Fruit fly (Drosophila melanogaster) whole organism, embryonic: ENCODE measurements around the gene CG13075.

Source experiments
- ATbp ChIP-seq: fragments of 200-800 bp; sonication (Bioruptor generic); optimal IDR thresholded peaks from 2 replicates; lab custom pipeline; 2017; ENCODE audit warnings: missing biosample characterization, mild to moderate bottlenecking, missing genetic modification characterization, missing genetic modification reagents
- CG1024 ChIP-seq: fragments of 200-800 bp; sonication (Bioruptor generic); IDR thresholded peaks from 2 replicates; pipeline ENCODE4 v1.3.6; 2022; ENCODE audit warnings: missing biosample characterization, missing genetic modification characterization
- CG10267 ChIP-seq: fragments of 200-800 bp; sonication (Bioruptor generic); optimal IDR thresholded peaks from 2 replicates; lab custom pipeline; 2018; ENCODE audit warnings: missing biosample characterization, mild to moderate bottlenecking, missing genetic modification characterization, moderate library complexity
- CG11093 ChIP-seq: fragments of 200-800 bp; sonication (Bioruptor generic); IDR thresholded peaks from 3 replicates; pipeline ENCODE4 v1.3.6; 2022; ENCODE audit warnings: missing biosample characterization, missing genetic modification characterization
- CG11695 ChIP-seq: fragments of 200-800 bp; sonication (Bioruptor generic); IDR thresholded peaks from 3 replicates; pipeline ENCODE4 v1.3.6; 2022; ENCODE audit warnings: missing biosample characterization, missing genetic modification characterization
- CG12071 ChIP-seq: fragments of 200-800 bp; sonication (Bioruptor generic); optimal IDR thresholded peaks from 3 replicates; lab custom pipeline; 2018; ENCODE audit warnings: missing biosample characterization, mild to moderate bottlenecking, missing genetic modification characterization
- CG12104 ChIP-seq: fragments of 200-800 bp; sonication (Bioruptor generic); optimal IDR thresholded peaks from 3 replicates; lab custom pipeline; 2016; ENCODE audit warnings: missing biosample characterization, missing genetic modification characterization
- CG15601 ChIP-seq: fragments of 200-800 bp; sonication (Bioruptor generic); optimal IDR thresholded peaks from 3 replicates; lab custom pipeline; 2019; ENCODE audit warnings: missing biosample characterization, mild to moderate bottlenecking, missing genetic modification characterization, moderate library complexity
- CG17328 ChIP-seq: fragments of 200-800 bp; sonication (Bioruptor generic); IDR thresholded peaks from 2 replicates; pipeline ENCODE4 v1.3.6; 2022; ENCODE audit warnings: missing biosample characterization, missing genetic modification characterization
- CG18476 ChIP-seq: fragments of 200-800 bp; sonication (Bioruptor generic); optimal IDR thresholded peaks from 2 replicates; lab custom pipeline; 2016; ENCODE audit warnings: missing biosample characterization, mild to moderate bottlenecking, missing genetic modification characterization
- CG30431 ChIP-seq: fragments of 200-800 bp; sonication (Bioruptor generic); optimal IDR thresholded peaks from 2 replicates; lab custom pipeline; 2017; ENCODE audit warnings: missing biosample characterization, missing genetic modification characterization
- CG4360 ChIP-seq: fragments of 200-800 bp; sonication (Bioruptor generic); IDR thresholded peaks from 2 replicates; pipeline ENCODE4 v1.3.6; 2022; ENCODE audit warnings: missing biosample characterization, missing genetic modification characterization
- CG4424 ChIP-seq: fragments of 200-800 bp; sonication (Bioruptor generic); optimal IDR thresholded peaks from 3 replicates; lab custom pipeline; 2016; ENCODE audit warnings: missing biosample characterization, missing genetic modification characterization
- CG6689 ChIP-seq: fragments of 200-800 bp; sonication (Bioruptor generic); IDR thresholded peaks from 2 replicates; pipeline ENCODE4 v1.3.6; 2022; ENCODE audit warnings: missing biosample characterization, missing genetic modification characterization
- CG6813 ChIP-seq: fragments of 200-800 bp; sonication (Bioruptor generic); optimal IDR thresholded peaks from 2 replicates; lab custom pipeline; 2017; ENCODE audit warnings: missing biosample characterization, missing genetic modification characterization, mild to moderate bottlenecking, moderate library complexity, missing genetic modification reagents
- CG7556 ChIP-seq: fragments of 200-800 bp; sonication (Bioruptor generic); optimal IDR thresholded peaks from 2 replicates; lab custom pipeline; 2017; ENCODE audit warnings: missing biosample characterization, mild to moderate bottlenecking, missing genetic modification characterization
- CG8290 ChIP-seq, 3 experiments: fragments of 200-800 bp; sonication (Bioruptor generic); optimal IDR thresholded peaks; 2 replicates each; lab custom pipeline; 2016 to 2019; ENCODE audit warnings: missing biosample characterization in 3 of 3, missing genetic modification characterization in 3 of 3, mild to moderate bottlenecking in 2 of 3, moderate library complexity in 1 of 3
- Dbx ChIP-seq: fragments of 200-800 bp; sonication (Bioruptor generic); IDR thresholded peaks from 3 replicates; pipeline ENCODE4 v1.3.6; 2022; ENCODE audit warnings: missing biosample characterization, missing genetic modification characterization
- NFAT ChIP-seq: fragments of 200-800 bp; sonication (Bioruptor generic); IDR thresholded peaks from 2 replicates; pipeline ENCODE4 v1.3.6; 2022; ENCODE audit warnings: missing biosample characterization, missing genetic modification characterization
- Oaz ChIP-seq: fragments of 200-800 bp; sonication (Bioruptor generic); IDR thresholded peaks from 2 replicates; pipeline ENCODE4 v1.3.6; 2022; ENCODE audit warnings: missing biosample characterization, missing genetic modification characterization
- Poxn ChIP-seq: fragments of 200-800 bp; sonication (Bioruptor generic); IDR thresholded peaks from 2 replicates; pipeline ENCODE4 v1.3.6; 2022; ENCODE audit warnings: missing biosample characterization, missing genetic modification characterization
- Sox100B ChIP-seq: fragments of 200-800 bp; sonication (Bioruptor generic); optimal IDR thresholded peaks from 3 replicates; lab custom pipeline; 2018; ENCODE audit warnings: missing biosample characterization, mild to moderate bottlenecking, missing genetic modification characterization
- Stat92E ChIP-seq, 3 experiments: fragments of >200 bp in 2 of 3; fragments of 200-800 bp in 1 of 3; sonication (Bioruptor generic) in 1 of 3; optimal IDR thresholded peaks; 2 replicates each; lab custom pipeline; 2017 to 2019; ENCODE audit warnings: missing biosample characterization in 3 of 3, missing genetic modification characterization in 3 of 3, mild to moderate bottlenecking in 1 of 3, moderate library complexity in 1 of 3
- aop ChIP-seq: fragments of 200-800 bp; sonication (Bioruptor generic); IDR thresholded peaks from 2 replicates; pipeline ENCODE4 v1.3.6; 2022; ENCODE audit warnings: missing biosample characterization, missing genetic modification characterization
- bsh ChIP-seq, 2 experiments: fragments of 200-800 bp; sonication (Bioruptor generic); optimal IDR thresholded peaks; 2 replicates each; lab custom pipeline; 2017 to 2018; ENCODE audit warnings: mild to moderate bottlenecking in 2 of 2, missing biosample characterization in 2 of 2, missing genetic modification characterization in 2 of 2, moderate library complexity in 1 of 2
- ci ChIP-seq: fragments of 200-800 bp; sonication (Bioruptor generic); IDR thresholded peaks from 3 replicates; pipeline ENCODE4 v1.3.6; 2022; ENCODE audit warnings: missing biosample characterization, missing genetic modification characterization
- dmrt99B ChIP-seq: fragments of 200-800 bp; sonication (Bioruptor generic); optimal IDR thresholded peaks from 2 replicates; lab custom pipeline; 2018; ENCODE audit warnings: missing biosample characterization, mild to moderate bottlenecking, missing genetic modification characterization, moderate library complexity
- dysf ChIP-seq: fragments of 200-800 bp; sonication (Bioruptor generic); IDR thresholded peaks from 3 replicates; pipeline ENCODE4 v1.3.6; 2022; ENCODE audit warnings: missing biosample characterization, missing genetic modification characterization
- gcm ChIP-seq: fragments of 200-800 bp; sonication (Bioruptor generic); optimal IDR thresholded peaks from 2 replicates; lab custom pipeline; 2019; ENCODE audit warnings: missing biosample characterization, mild to moderate bottlenecking, missing genetic modification characterization, moderate library complexity
- ind ChIP-seq: fragments of 200-800 bp; sonication (Bioruptor generic); optimal IDR thresholded peaks from 3 replicates; lab custom pipeline; 2016; ENCODE audit warnings: missing biosample characterization, missing genetic modification characterization
- jigr1 ChIP-seq: fragments of 200-800 bp; sonication (Bioruptor generic); IDR thresholded peaks from 3 replicates; pipeline ENCODE4 v1.3.6; 2022; ENCODE audit warnings: missing biosample characterization, missing genetic modification characterization
- jing ChIP-seq: fragments of 200-800 bp; sonication (Bioruptor generic); optimal IDR thresholded peaks from 2 replicates; lab custom pipeline; 2018; ENCODE audit warnings: missing biosample characterization, mild to moderate bottlenecking, missing genetic modification characterization
- lola ChIP-seq, 3 experiments: fragments of >200 bp in 2 of 3; fragments of 200-800 bp in 1 of 3; sonication (Bioruptor generic) in 1 of 3; optimal IDR thresholded peaks; 2 replicates each; lab custom pipeline; 2017 to 2019; ENCODE audit warnings: missing biosample characterization in 3 of 3, missing genetic modification characterization in 3 of 3, mild to moderate bottlenecking in 1 of 3, moderate library complexity in 1 of 3
- nom ChIP-seq: fragments of 200-800 bp; sonication (Bioruptor generic); optimal IDR thresholded peaks from 2 replicates; lab custom pipeline; 2017; ENCODE audit warnings: missing biosample characterization, missing genetic modification characterization, mild to moderate bottlenecking, moderate library complexity, missing genetic modification reagents
- pan ChIP-seq, 4 experiments: fragments of >200 bp in 3 of 4; fragments of 200-800 bp in 1 of 4; sonication (Bioruptor generic) in 1 of 4; optimal IDR thresholded peaks in 3 of 4; IDR thresholded peaks in 1 of 4; 2 replicates each; pipeline versions ENCODE4 v1.3.6 to Lab custom; 2017 to 2022; ENCODE audit warnings: missing biosample characterization in 2 of 4, missing genetic modification characterization in 2 of 4, mixed read lengths in 1 of 4
- pita ChIP-seq: fragments of 200-800 bp; sonication (Bioruptor generic); optimal IDR thresholded peaks from 2 replicates; lab custom pipeline; 2017; ENCODE audit warnings: missing biosample characterization, mild to moderate bottlenecking, missing genetic modification characterization
- run ChIP-seq: fragments of 200-800 bp; sonication (Bioruptor generic); optimal IDR thresholded peaks from 3 replicates; lab custom pipeline; 2018; ENCODE audit warnings: missing biosample characterization, mild to moderate bottlenecking, missing genetic modification characterization
- seq ChIP-seq: fragments of 200-800 bp; sonication (Bioruptor generic); IDR thresholded peaks from 2 replicates; pipeline ENCODE4 v1.3.6; 2022; ENCODE audit warnings: missing biosample characterization, missing genetic modification characterization
- sim ChIP-seq: fragments of 200-800 bp; sonication (Bioruptor generic); IDR thresholded peaks from 2 replicates; pipeline ENCODE4 v1.3.6; 2022; ENCODE audit warnings: missing biosample characterization, missing genetic modification characterization
- sima ChIP-seq: fragments of 200-800 bp; sonication (Bioruptor generic); optimal IDR thresholded peaks from 2 replicates; lab custom pipeline; 2016; ENCODE audit warnings: missing biosample characterization, missing genetic modification characterization
- sisA ChIP-seq: fragments of 200-800 bp; sonication (Bioruptor generic); IDR thresholded peaks from 2 replicates; pipeline ENCODE4 v1.3.6; 2022; ENCODE audit warnings: missing biosample characterization, missing genetic modification characterization
- sug ChIP-seq: fragments of 200-800 bp; optimal IDR thresholded peaks from 2 replicates; lab custom pipeline; 2019; ENCODE audit warnings: missing biosample characterization, mild to moderate bottlenecking, missing genetic modification characterization, moderate library complexity
- tgo ChIP-seq: fragments of 200-800 bp; sonication (Bioruptor generic); IDR thresholded peaks from 3 replicates; pipeline ENCODE4 v1.3.6; 2022; ENCODE audit warnings: missing biosample characterization, missing genetic modification characterization
- tio ChIP-seq: fragments of 200-800 bp; sonication (Bioruptor generic); optimal IDR thresholded peaks from 2 replicates; lab custom pipeline; 2017; ENCODE audit warnings: missing biosample characterization, missing genetic modification characterization, inconsistent platforms
- tna ChIP-seq: fragments of 200-800 bp; sonication (Bioruptor generic); IDR thresholded peaks from 2 replicates; pipeline ENCODE4 v1.3.6; 2022; ENCODE audit warnings: missing biosample characterization, missing genetic modification characterization; ENCODE audit not compliant: partially characterized antibody
- tx ChIP-seq: fragments of 200-800 bp; sonication (Bioruptor generic); optimal IDR thresholded peaks from 2 replicates; lab custom pipeline; 2016; ENCODE audit warnings: missing biosample characterization, missing genetic modification characterization
- zfh1 ChIP-seq: fragments of 200-800 bp; sonication (Bioruptor generic); IDR thresholded peaks from 3 replicates; pipeline ENCODE4 v1.3.6; 2022; ENCODE audit warnings: missing biosample characterization, missing genetic modification characterization

Gene CG13075

dm6 chr3L:16045083-16045830 lies 38.5 kb upstream of the CG13075 start (continued):
- peak; percentile 68 for TF ChIP-seq run (tag; lab: Kevin White, UChicago)
- TF ChIP-seq sug (tag; lab: Kevin White, UChicago): no peak
- peak; percentile 75 for TF ChIP-seq CG7556 (GFP tag; lab: Kevin White, UChicago)
- TF ChIP-seq Poxn (GFP tag; lab: Robert Waterston, UW): no peak
- TF ChIP-seq aop: 0 out of 2 replicates have a peak, but pooled peaks have one; percentile 22
- TF ChIP-seq CG4360 (GFP tag; lab: Robert Waterston, UW): 0 out of 2 replicates have a peak, but pooled peaks have one; percentile 5
- TF ChIP-seq NFAT: peak; percentile 14; the same call in 1 of the 2 replicates
- no peak for TF ChIP-seq CG18476 (GFP tag; lab: Kevin White, UChicago)
- peak; percentile 35 for TF ChIP-seq ATbp (GFP tag; lab: Kevin White, UChicago)
- no peak for TF ChIP-seq sima
- 0 out of 3 replicates have a peak, but pooled peaks have one; percentile 28 for TF ChIP-seq ci (GFP tag; lab: Robert Waterston, UW)
- TF ChIP-seq CG1024: 0 out of 2 replicates have a peak, but pooled peaks have one; percentile 25
- peak; percentile 64 for TF ChIP-seq dysf (GFP tag; lab: Robert Waterston, UW)
- no peak for TF ChIP-seq jigr1 (GFP tag; lab: Robert Waterston, UW)
- peak; percentile 47; the same call in 1 of the 2 replicates for TF ChIP-seq CG17328 (GFP tag; lab: Robert Waterston, UW)
- peak; percentile 1 for TF ChIP-seq jing (GFP tag; lab: Kevin White, UChicago)
- TF ChIP-seq dmrt99B (tag; lab: Kevin White, UChicago): peak; percentile 68
- TF ChIP-seq Stat92E (GFP tag; optimal IDR thresholded peaks at IDR 0.05; lab: Kevin White, UChicago): no peak
- TF ChIP-seq pita (GFP tag; lab: Kevin White, UChicago): no peak
- TF ChIP-seq sim (GFP tag; lab: Robert Waterston, UW): peak; percentile 5; the same call in 1 of the 2 replicates
- peak; percentile 61 for TF ChIP-seq CG6689
- peak; percentile 11 for TF ChIP-seq CG12071 (GFP tag; lab: Kevin White, UChicago)
- no peak for TF ChIP-seq CG12104 (GFP tag; lab: Kevin White, UChicago)
- peak; percentile 41; the same call in 1 of the 2 replicates for TF ChIP-seq Oaz (GFP tag; lab: Robert Waterston, UW)
- no peak for TF ChIP-seq tna
- peak; percentile 53; the same call in 1 of the 3 replicates for TF ChIP-seq Dbx (GFP tag; lab: Robert Waterston, UW)
- peak; percentile 9 for TF ChIP-seq CG15601 (tag; lab: Kevin White, UChicago)
- peak; percentile 29 for TF ChIP-seq CG4424 (GFP tag; lab: Kevin White, UChicago)
- peak; percentile 64 for TF ChIP-seq tio (GFP tag; lab: Kevin White, UChicago)
- TF ChIP-seq pan (optimal IDR thresholded peaks at IDR 0.05; lab: Kevin White, UChicago): no peak
- TF ChIP-seq pan (GFP tag; optimal IDR thresholded peaks at IDR 0.05 in 1 of 2, IDR thresholded peaks at IDR 0.05 in 1 of 2): peak in 1 of 2 experiments; percentile 69
- TF ChIP-seq CG11093 (GFP tag; lab: Robert Waterston, UW): no peak
- peak; percentile 53 for TF ChIP-seq gcm (GFP tag; lab: Kevin White, UChicago)
- TF ChIP-seq CG10267 (tag; lab: Kevin White, UChicago): peak; percentile 38
- TF ChIP-seq tgo (GFP tag; lab: Robert Waterston, UW): peak; percentile 36; the same call in 2 of the 3 replicates
- TF ChIP-seq CG30431 (GFP tag; lab: Kevin White, UChicago): no peak
- TF ChIP-seq CG6813 (GFP tag; lab: Kevin White, UChicago): peak; percentile 7
- peak in 1 of 2 experiments; percentile 66 for TF ChIP-seq bsh (GFP tag; optimal IDR thresholded peaks at IDR 0.05; lab: Kevin White, UChicago)
- peak; percentile 51; the same call in 2 of the 3 replicates for TF ChIP-seq zfh1 (GFP tag; lab: Robert Waterston, UW)
- no peak for TF ChIP-seq tx
- peak in 1 of 3 experiments; percentile 64 for TF ChIP-seq lola (GFP tag; optimal IDR thresholded peaks at IDR 0.05; lab: Kevin White, UChicago)
- no peak for TF ChIP-seq CG8290 (GFP tag; optimal IDR thresholded peaks at IDR 0.05; lab: Kevin White, UChicago)
- TF ChIP-seq CG8290 (tag; optimal IDR thresholded peaks at IDR 0.05; lab: Kevin White, UChicago): peak in 1 of 2 experiments; percentile 44
- 0 out of 2 replicates have a peak, but pooled peaks have one; percentile 30 for TF ChIP-seq seq (GFP tag; lab: Robert Waterston, UW)
- TF ChIP-seq Sox100B (GFP tag; lab: Kevin White, UChicago): peak; percentile 39
- no peak for TF ChIP-seq ind (GFP tag; lab: Kevin White, UChicago)
- TF ChIP-seq sisA: peak; percentile 53
- peak; percentile 44 for TF ChIP-seq nom (GFP tag; lab: Kevin White, UChicago)
- peak; percentile 73 for TF ChIP-seq CG11695 (GFP tag; lab: Robert Waterston, UW)
